Worm (Caenorhabditis elegans): ENCODE data around the gene ZC317.6.

DNA sequence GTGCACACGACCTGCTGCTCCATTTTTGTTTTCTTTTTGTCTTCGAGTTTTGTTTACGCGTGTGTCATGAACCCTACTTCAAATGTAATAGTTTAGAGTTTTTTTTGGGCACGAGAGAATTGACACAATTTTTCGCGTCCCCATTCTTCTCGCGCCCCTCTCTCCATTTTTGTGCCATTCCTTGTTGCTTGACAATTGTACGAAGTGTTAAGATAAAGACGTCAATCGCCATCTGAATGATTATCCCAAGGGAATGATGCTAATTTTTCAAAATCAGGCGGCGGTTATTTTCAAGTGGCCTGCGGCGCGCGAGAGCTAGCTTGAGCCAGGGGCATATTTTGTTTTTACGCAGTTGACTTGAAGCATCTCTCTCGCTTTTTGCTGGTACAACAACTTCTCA, 26.0 kb downstream of the ZC317.6 start:
- TF ChIP-seq dao-5 (tag; optimal IDR thresholded peaks at IDR 0.05) (no peak), him-1 (tag; optimal IDR thresholded peaks at IDR 0.05) (no peak)
